Worm (Caenorhabditis elegans): ENCODE data around the gene zip-2.

zip-2 gene

DNA sequence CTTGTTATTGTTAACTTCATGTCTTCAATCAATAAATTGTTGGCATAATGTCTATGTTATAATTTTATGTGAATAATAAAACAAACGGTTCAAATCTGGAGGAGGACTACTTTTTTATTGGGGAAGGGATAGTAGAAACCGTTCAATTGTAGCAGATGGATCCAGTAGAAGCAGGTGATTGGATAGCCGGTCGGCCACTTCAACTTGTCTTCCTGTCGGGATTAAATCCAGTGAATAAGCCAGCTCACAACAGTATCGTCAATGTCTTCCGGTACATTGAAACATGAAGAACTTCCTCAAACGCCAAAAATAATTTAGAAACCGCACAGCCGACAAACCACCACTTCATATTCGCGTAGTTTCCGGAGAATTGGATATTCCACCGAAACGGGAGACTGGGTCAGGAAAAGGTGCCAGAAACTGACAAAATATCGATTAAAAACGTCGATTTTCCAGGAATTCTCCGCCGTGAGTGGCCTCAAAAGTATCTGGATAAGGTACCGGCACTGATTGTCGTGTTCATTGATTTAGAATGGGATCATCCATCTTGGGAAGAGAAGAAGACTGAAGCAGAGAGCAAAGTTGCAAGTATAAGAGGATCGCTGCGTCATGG is 37.7 kb upstream of the zip-2 start, which contains the start of gene trpp-11 (continued):
- TF ChIP-seq lsl-1 (GFP tag; optimal IDR thresholded peaks at IDR 0.05), result no peak
- TF ChIP-seq ceh-58 (GFP tag; IDR thresholded peaks at IDR 0.05), result no peak
- no peak for TF ChIP-seq let-607 (tag; optimal IDR thresholded peaks at IDR 0.05)
- TF ChIP-seq repo-1 (tag; optimal IDR thresholded peaks at IDR 0.05), result no peak
- no peak for TF ChIP-seq gei-17 (GFP tag; optimal IDR thresholded peaks at IDR 0.05)
- TF ChIP-seq madf-8 (GFP tag; conservative IDR thresholded peaks at IDR 0.05), result no peak
- no peak for TF ChIP-seq dpl-1 (GFP tag; optimal IDR thresholded peaks at IDR 0.05)
- TF ChIP-seq hlh-26 (GFP tag; conservative IDR thresholded peaks at IDR 0.05), result no peak
- peak; percentile 28 for TF ChIP-seq tbp1 (GFP tag; optimal IDR thresholded peaks at IDR 0.05)
- TF ChIP-seq bed-1 (GFP tag; IDR thresholded peaks at IDR 0.05), result no peak
- no peak for TF ChIP-seq nhr-90 (tag; optimal IDR thresholded peaks at IDR 0.05)
- peak; percentile 57 for TF ChIP-seq snpc-3.4 (tag; optimal IDR thresholded peaks at IDR 0.05)
- no peak for TF ChIP-seq F22D6.2 (tag; optimal IDR thresholded peaks at IDR 0.05)
- TF ChIP-seq B0261.1 (tag; optimal IDR thresholded peaks at IDR 0.05), result no peak
- peak; percentile 56 for TF ChIP-seq madf-6 (GFP tag; IDR thresholded peaks at IDR 0.05)
- TF ChIP-seq lag-1 (GFP tag; IDR thresholded peaks at IDR 0.05), result no peak
- TF ChIP-seq nhr-27 (tag; optimal IDR thresholded peaks at IDR 0.05), result no peak
- no peak for TF ChIP-seq ztf-18 (tag; optimal IDR thresholded peaks at IDR 0.05)
- no peak for TF ChIP-seq aptf-2 (GFP tag; conservative IDR thresholded peaks at IDR 0.05)
- no peak for TF ChIP-seq chd-7 (tag; optimal IDR thresholded peaks at IDR 0.05)
- no peak for TF ChIP-seq nhr-179 (tag; optimal IDR thresholded peaks at IDR 0.05)
- TF ChIP-seq lir-1 (GFP tag; conservative IDR thresholded peaks at IDR 0.05), result no peak
- TF ChIP-seq Y95B8A.8 (GFP tag; IDR thresholded peaks at IDR 0.05), result no peak
- no peak for TF ChIP-seq attf-5 (GFP tag; optimal IDR thresholded peaks at IDR 0.05)
- no peak for TF ChIP-seq efl-1 (GFP tag; optimal IDR thresholded peaks at IDR 0.05)
- TF ChIP-seq rpc-1 (optimal IDR thresholded peaks at IDR 0.05), result no peak
- TF ChIP-seq rpc-1 (tag; optimal IDR thresholded peaks at IDR 0.05), result no peak
- 0 out of 2 replicates have a peak, but pooled peaks have one; percentile 13 for TF ChIP-seq F39B2.1 (GFP tag; IDR thresholded peaks at IDR 0.05)
- no peak for TF ChIP-seq nhr-120 (GFP tag; IDR thresholded peaks at IDR 0.05)
- peak; percentile 33 for TF ChIP-seq mcd-1 (GFP tag; IDR thresholded peaks at IDR 0.05)
- TF ChIP-seq ztf-22 (GFP tag; optimal IDR thresholded peaks at IDR 0.05), result no peak
- no peak for TF ChIP-seq xnd-1 (tag; optimal IDR thresholded peaks at IDR 0.05)
- no peak for TF ChIP-seq cebp-1 (GFP tag; IDR thresholded peaks at IDR 0.05)
- TF ChIP-seq cebp-1 (tag; optimal IDR thresholded peaks at IDR 0.05), result no peak
- TF ChIP-seq ztf-6 (GFP tag; IDR thresholded peaks at IDR 0.05), result no peak
- no peak for TF ChIP-seq lin-35 (GFP tag; optimal IDR thresholded peaks at IDR 0.05)

- no peak for TF ChIP-seq him-1 (tag; optimal IDR thresholded peaks at IDR 0.05)
- no peak for TF ChIP-seq tbp1 (GFP tag; optimal IDR thresholded peaks at IDR 0.05)
- no peak for TF ChIP-seq T07F8.4 (tag; optimal IDR thresholded peaks at IDR 0.05)
- no peak for TF ChIP-seq madf-6 (GFP tag; IDR thresholded peaks at IDR 0.05)
- no peak for TF ChIP-seq zim-3 (tag; optimal IDR thresholded peaks at IDR 0.05)
- TF ChIP-seq Y56A3A.18 (GFP tag; IDR thresholded peaks at IDR 0.05), result no peak
- TF ChIP-seq sdz-38 (tag; optimal IDR thresholded peaks at IDR 0.05), result no peak
- no peak for TF ChIP-seq somi-1 (GFP tag; optimal IDR thresholded peaks at IDR 0.05)
- no peak for TF ChIP-seq F22D6.2 (tag; optimal IDR thresholded peaks at IDR 0.05)
- no peak for TF ChIP-seq hmg-20 (GFP tag; IDR thresholded peaks at IDR 0.05)
- TF ChIP-seq hlh-26 (GFP tag; conservative IDR thresholded peaks at IDR 0.05), result no peak
Measured at ce11 chrIII:797507-797906, 35.3 kb upstream of the zip-2 start.

Measured in whole organism, young adult.